Worm (Caenorhabditis elegans): ENCODE data around the gene C49F8.15.

DNA sequence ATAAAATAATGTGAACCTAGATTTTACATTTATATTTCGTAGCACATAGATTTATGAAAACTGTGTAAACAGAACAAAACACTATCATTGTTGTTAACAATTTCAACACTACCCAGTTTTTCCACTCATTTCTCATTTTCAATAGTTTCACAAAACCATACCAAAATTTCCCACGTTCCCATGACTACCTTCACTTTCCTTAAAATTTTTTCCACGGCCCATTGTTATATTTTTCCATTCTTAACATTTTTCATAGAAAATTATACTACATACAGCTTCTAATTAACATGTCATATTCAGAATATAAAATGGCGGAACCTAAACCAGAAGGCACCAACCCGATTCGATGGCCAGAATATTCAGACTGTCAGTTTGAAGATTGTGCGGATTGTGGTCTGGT lies 39.4 kb upstream of the C49F8.15 start, which contains the start of gene F02C12.1:
- TF ChIP-seq ztf-6 (GFP tag; IDR thresholded peaks at IDR 0.05) (no peak), lin-35 (GFP tag; optimal IDR thresholded peaks at IDR 0.05) (no peak)

Data from whole organism, young adult.